Fruit fly (Drosophila melanogaster) whole organism, embryonic: ENCODE results near the gene pug.

Experiments used
- CG12391 ChIP-seq: fragments of 200-800 bp; sonication (Bioruptor generic); optimal IDR thresholded peaks from 3 replicates; lab custom pipeline; 2018; ENCODE audit warnings: missing biosample characterization, mild to moderate bottlenecking, missing genetic modification characterization, moderate library complexity
- CG1647 ChIP-seq: fragments of 200-800 bp; sonication (Bioruptor generic); optimal IDR thresholded peaks from 3 replicates; lab custom pipeline; 2016; ENCODE audit warnings: missing biosample characterization, missing genetic modification characterization
- CG4328 ChIP-seq: fragments of 200-800 bp; sonication (Bioruptor generic); optimal IDR thresholded peaks from 3 replicates; lab custom pipeline; 2017; ENCODE audit warnings: missing biosample characterization, missing genetic modification reagents, missing genetic modification characterization
- CG6654 ChIP-seq: fragments of 200-800 bp; sonication (Bioruptor generic); optimal IDR thresholded peaks from 2 replicates; lab custom pipeline; 2017; ENCODE audit warnings: missing biosample characterization, mild to moderate bottlenecking, missing genetic modification characterization

dm6 chr3R:10678935-10679565, 17.3 kb upstream of the pug start:
- TF ChIP-seq CG12391 (tag; lab: Kevin White, UChicago) (no peak), CG1647 (GFP tag; lab: Kevin White, UChicago) (no peak), CG6654 (GFP tag; lab: Kevin White, UChicago) (no peak), CG4328 (GFP tag; lab: Kevin White, UChicago) (no peak)
